Worm (Caenorhabditis elegans): ENCODE measurements around the gene osm-11.

DNA sequence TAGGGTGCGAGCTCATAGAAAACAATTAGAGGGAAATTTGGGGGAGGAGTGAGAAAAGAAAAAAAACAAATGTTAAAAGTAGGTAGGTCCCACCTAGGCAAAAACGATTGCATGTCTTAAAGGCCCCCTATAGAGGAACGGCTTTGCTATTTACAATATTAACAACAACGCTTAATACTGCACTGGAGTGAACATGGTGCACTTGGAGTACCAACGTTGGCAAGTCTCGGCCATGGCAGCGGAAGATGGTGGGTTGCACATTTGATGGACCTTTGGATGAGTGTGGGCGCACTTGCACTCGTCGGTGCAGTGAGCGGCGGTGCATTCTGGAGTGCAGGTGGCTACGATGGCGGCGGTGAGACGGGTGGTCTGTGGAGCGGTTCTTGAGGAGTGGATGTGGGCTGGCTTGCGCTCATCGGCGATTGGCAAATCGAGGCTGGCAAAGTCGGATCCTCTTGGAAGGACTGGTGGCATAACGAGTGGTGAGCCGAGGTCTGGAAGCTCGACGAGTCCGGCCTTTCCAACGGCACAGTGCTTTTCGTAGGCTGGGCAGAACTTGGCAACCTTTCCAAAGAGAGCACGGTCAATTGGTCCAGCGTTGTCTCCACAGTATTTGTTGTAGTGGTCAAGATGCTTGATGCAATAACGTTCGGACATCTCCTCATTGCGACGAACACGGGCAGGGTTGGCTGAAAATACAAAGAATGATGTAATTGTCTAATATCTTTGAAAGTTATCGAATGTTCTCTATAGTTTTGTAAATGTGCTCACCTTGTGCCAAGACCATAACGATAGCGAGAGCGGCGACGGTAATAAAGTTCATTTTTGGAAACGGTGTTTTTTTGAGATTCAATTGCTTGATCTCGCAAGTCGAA is 560 bp downstream of the osm-11 start:
- no peak for TF ChIP-seq tab-1 (GFP tag; IDR thresholded peaks at IDR 0.05)
- TF ChIP-seq T22C8.4 (GFP tag; IDR thresholded peaks at IDR 0.05): no peak
- no peak for TF ChIP-seq cog-1 (tag; optimal IDR thresholded peaks at IDR 0.05)
- TF ChIP-seq ztf-29 (GFP tag; IDR thresholded peaks at IDR 0.05): no peak
- no peak for TF ChIP-seq flt-1 (GFP tag; IDR thresholded peaks at IDR 0.05)
- no peak for TF ChIP-seq ztf-23 (GFP tag; IDR thresholded peaks at IDR 0.05)
- no peak for TF ChIP-seq med-1 (GFP tag; optimal IDR thresholded peaks at IDR 0.05; ENCODE audit: insufficient read depth)
- no peak for TF ChIP-seq klf-2 (GFP tag; conservative IDR thresholded peaks at IDR 0.05)
